Fruit fly (Drosophila melanogaster): ENCODE results near the gene CG7920.
A peak's percentile ranks its signal among the peaks of the same experiment; 100 is the strongest.

Gene CG7920

DNA sequence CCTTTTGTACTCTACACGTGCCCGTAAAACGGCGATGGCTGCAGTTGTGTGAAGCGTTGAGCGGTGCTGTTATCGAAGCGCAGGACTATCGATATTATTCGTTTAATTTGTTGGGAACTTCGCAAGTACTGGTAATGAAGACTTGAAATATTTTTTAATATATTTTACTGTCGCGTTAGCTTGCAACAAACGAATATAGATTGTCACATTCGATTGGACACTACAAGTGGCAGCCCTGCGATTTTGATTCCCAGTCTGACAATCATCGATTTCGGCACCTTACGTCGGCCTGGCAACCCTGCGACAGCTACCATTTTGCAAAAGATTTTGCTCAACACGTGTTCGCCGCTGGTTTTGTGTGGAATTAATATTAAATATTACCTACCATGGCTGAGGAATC is 10.4 kb downstream of the CG7920 start, which contains the start of the genes Nlp and Nph (continued):
- no peak for TF ChIP-seq CG17568 (GFP tag; optimal IDR thresholded peaks at IDR 0.05)
- TF ChIP-seq ham (GFP tag; IDR thresholded peaks at IDR 0.05), result no peak
- no peak for TF ChIP-seq CG11456 (GFP tag; IDR thresholded peaks at IDR 0.05)
- no peak for TF ChIP-seq Asciz (GFP tag; optimal IDR thresholded peaks at IDR 0.05)
- no peak for TF ChIP-seq lov (optimal IDR thresholded peaks at IDR 0.05)
- no peak for TF ChIP-seq lov (GFP tag; IDR thresholded peaks at IDR 0.05)
- no peak for TF ChIP-seq CG13296 (GFP tag; optimal IDR thresholded peaks at IDR 0.05)
- TF ChIP-seq Dbx (GFP tag; IDR thresholded peaks at IDR 0.05), result 0 out of 3 replicates have a peak, but pooled peaks have one; percentile 36
- no peak for TF ChIP-seq seq (GFP tag; IDR thresholded peaks at IDR 0.05)
- TF ChIP-seq CG11504 (tag; optimal IDR thresholded peaks at IDR 0.05), result no peak
- TF ChIP-seq CG13123 (GFP tag; optimal IDR thresholded peaks at IDR 0.05), result no peak
- no peak for TF ChIP-seq salm (tag; optimal IDR thresholded peaks at IDR 0.05)
- no peak for TF ChIP-seq CG6813 (GFP tag; optimal IDR thresholded peaks at IDR 0.05)
- TF ChIP-seq CG12942 (GFP tag; optimal IDR thresholded peaks at IDR 0.05), result no peak
- TF ChIP-seq CG17186 (GFP tag; optimal IDR thresholded peaks at IDR 0.05), result peak; percentile 80
- no peak for TF ChIP-seq B-H1 (GFP tag; IDR thresholded peaks at IDR 0.05)
- no peak for TF ChIP-seq CG16815 (GFP tag; optimal IDR thresholded peaks at IDR 0.05)
- peak; percentile 12 for TF ChIP-seq Nf-YB (GFP tag; optimal IDR thresholded peaks at IDR 0.05)
- no peak for TF ChIP-seq CG6272 (GFP tag; IDR thresholded peaks at IDR 0.05)
- TF ChIP-seq kni (GFP tag; optimal IDR thresholded peaks at IDR 0.05), result no peak
- no peak for TF ChIP-seq CG32772 (GFP tag; IDR thresholded peaks at IDR 0.05)
- TF ChIP-seq CG33213 (GFP tag; optimal IDR thresholded peaks at IDR 0.05), result peak; percentile 19
- peak; percentile 90 for TF ChIP-seq Scr (GFP tag; IDR thresholded peaks at IDR 0.05; ENCODE audit: partially characterized antibody)
- TF ChIP-seq Ada2b (GFP tag; IDR thresholded peaks at IDR 0.05), result no peak
- no peak for TF ChIP-seq CG18619 (GFP tag; optimal IDR thresholded peaks at IDR 0.05)
- TF ChIP-seq gce (GFP tag; IDR thresholded peaks at IDR 0.05), result no peak
- TF ChIP-seq CG3281 (GFP tag; optimal IDR thresholded peaks at IDR 0.05), result peak; percentile 39
- TF ChIP-seq sima (GFP tag; optimal IDR thresholded peaks at IDR 0.05), result no peak
- no peak for TF ChIP-seq CG12299 (tag; optimal IDR thresholded peaks at IDR 0.05)
- no peak for TF ChIP-seq Ssrp (tag; optimal IDR thresholded peaks at IDR 0.05)
- TF ChIP-seq sc (optimal IDR thresholded peaks at IDR 0.05), result no peak
- TF ChIP-seq sc (GFP tag; optimal IDR thresholded peaks at IDR 0.05), result no peak
- TF ChIP-seq GATAe (GFP tag; conservative IDR thresholded peaks at IDR 0.05), result no peak
- TF ChIP-seq rib (GFP tag; IDR thresholded peaks at IDR 0.05), result no peak
- no peak for TF ChIP-seq CG7271 (tag; optimal IDR thresholded peaks at IDR 0.05)
- TF ChIP-seq chif (GFP tag; optimal IDR thresholded peaks at IDR 0.05), result no peak
- no peak for TF ChIP-seq CG6254 (GFP tag; optimal IDR thresholded peaks at IDR 0.05)
- TF ChIP-seq Taf1 (GFP tag; IDR thresholded peaks at IDR 0.05), result no peak
- peak; percentile 28 for TF ChIP-seq CG4617 (GFP tag; optimal IDR thresholded peaks at IDR 0.05; ENCODE audit: borderline replicate concordance)
- TF ChIP-seq gcm (GFP tag; optimal IDR thresholded peaks at IDR 0.05), result no peak
- TF ChIP-seq CG11695 (GFP tag; IDR thresholded peaks at IDR 0.05), result no peak
- TF ChIP-seq sens-2 (GFP tag; IDR thresholded peaks at IDR 0.05), result no peak
- TF ChIP-seq sens (GFP tag), result peak; percentile 80
- no peak for TF ChIP-seq CG12744 (GFP tag; optimal IDR thresholded peaks at IDR 0.05)
- no peak for TF ChIP-seq CG17802 (tag; optimal IDR thresholded peaks at IDR 0.05)
- peak; percentile 13 for TF ChIP-seq ind (GFP tag; optimal IDR thresholded peaks at IDR 0.05)
- no peak for TF ChIP-seq ftz-f1 (GFP tag; optimal IDR thresholded peaks at IDR 0.05)
- peak; percentile 77 for TF ChIP-seq CG6791 (GFP tag; IDR thresholded peaks at IDR 0.05; ENCODE audit: partially characterized antibody)
- no peak for TF ChIP-seq sr (GFP tag; IDR thresholded peaks at IDR 0.05)
- TF ChIP-seq pfk (GFP tag; optimal IDR thresholded peaks at IDR 0.05), result no peak
- TF ChIP-seq grau (tag; optimal IDR thresholded peaks at IDR 0.05), result peak; percentile 35
- TF ChIP-seq br (optimal IDR thresholded peaks at IDR 0.05), result no peak
- TF ChIP-seq eyg (GFP tag; optimal IDR thresholded peaks at IDR 0.05), result no peak
